Fruit fly (Drosophila melanogaster) whole organism, adult: ENCODE data around the gene CG13369.
A peak's percentile ranks its signal among the peaks of the same experiment; 100 is the strongest.

Experiments used
- CG11617 ChIP-seq: fragments of 200-800 bp; sonication (Bioruptor generic); optimal IDR thresholded peaks from 2 replicates; lab custom pipeline; 2017; ENCODE audit warnings: mild to moderate bottlenecking, missing biosample characterization, missing genetic modification reagents, missing genetic modification characterization
- CG1620 ChIP-seq: fragments of 200-800 bp; sonication (Bioruptor generic); optimal IDR thresholded peaks from 2 replicates; lab custom pipeline; 2016; ENCODE audit warnings: missing biosample characterization, missing genetic modification characterization
- CG7045 ChIP-seq: fragments of 200-800 bp; sonication (Bioruptor generic); optimal IDR thresholded peaks from 2 replicates; lab custom pipeline; 2017; ENCODE audit warnings: missing biosample characterization, mild to moderate bottlenecking, missing genetic modification characterization
- Mnt ChIP-seq: fragments of 200-800 bp; sonication (Bioruptor generic); optimal IDR thresholded peaks from 2 replicates; lab custom pipeline; 2016; ENCODE audit warnings: missing biosample characterization, mild to moderate bottlenecking, missing genetic modification characterization
- kay ChIP-seq: fragments of 200-800 bp; sonication (Bioruptor generic); peaks from one replicate; lab custom pipeline; 2016; ENCODE audit warnings: missing biosample characterization, missing genetic modification characterization, borderline replicate concordance
- ovo ChIP-seq: fragments of 200-800 bp; sonication (Bioruptor generic); optimal IDR thresholded peaks from 2 replicates; lab custom pipeline; 2016; ENCODE audit warnings: missing biosample characterization, missing genetic modification characterization
- pad ChIP-seq: fragments of 200-800 bp; sonication (Bioruptor generic); optimal IDR thresholded peaks from 3 replicates; lab custom pipeline; 2017; ENCODE audit warnings: missing biosample characterization, missing genetic modification characterization, mild to moderate bottlenecking, moderate library complexity, missing genetic modification reagents
- tj ChIP-seq: fragments of 200-800 bp; sonication (Bioruptor generic); optimal IDR thresholded peaks from 3 replicates; lab custom pipeline; 2017; ENCODE audit warnings: missing biosample characterization, mild to moderate bottlenecking, missing genetic modification characterization, moderate library complexity
- toe ChIP-seq: fragments of 200-800 bp; sonication (Bioruptor generic); optimal IDR thresholded peaks from 2 replicates; lab custom pipeline; 2016; ENCODE audit warnings: missing biosample characterization, missing genetic modification characterization

- peak; percentile 14 for TF ChIP-seq pad
- peak; percentile 5 for TF ChIP-seq Mnt
- peak; percentile 9 for TF ChIP-seq CG1620
- TF ChIP-seq toe (GFP tag; lab: Kevin White, UChicago) = no peak
- TF ChIP-seq CG11617 (GFP tag; lab: Kevin White, UChicago) = peak; percentile 20
- TF ChIP-seq ovo (GFP tag; lab: Kevin White, UChicago) = peak; percentile 12
- TF ChIP-seq kay (GFP tag; lab: Kevin White, UChicago) = no peak
- no peak for TF ChIP-seq CG7045
- TF ChIP-seq tj (GFP tag; lab: Kevin White, UChicago) = peak; percentile 53
These were observed 23.9 kb downstream of the CG13369 start, which contains the start of gene Roc1a for dm6 chrX:647056-647627.
